Worm (Caenorhabditis elegans) whole organism, dauer: ENCODE measurements around the gene Y59A8B.25.
"Not testable (repeated sequence)": the region's sequence is repeated elsewhere in the genome, so short reads cannot be mapped to it uniquely, and the experiment has no call there.

ENCODE experiments used
- unc-62 ChIP-seq: sonication (generic microtip); optimal IDR thresholded peaks from 2 replicates; lab custom pipeline; 2017; ENCODE audit warnings: missing biosample characterization, missing genetic modification reagents, missing genetic modification characterization

Gene Y59A8B.25

DNA sequence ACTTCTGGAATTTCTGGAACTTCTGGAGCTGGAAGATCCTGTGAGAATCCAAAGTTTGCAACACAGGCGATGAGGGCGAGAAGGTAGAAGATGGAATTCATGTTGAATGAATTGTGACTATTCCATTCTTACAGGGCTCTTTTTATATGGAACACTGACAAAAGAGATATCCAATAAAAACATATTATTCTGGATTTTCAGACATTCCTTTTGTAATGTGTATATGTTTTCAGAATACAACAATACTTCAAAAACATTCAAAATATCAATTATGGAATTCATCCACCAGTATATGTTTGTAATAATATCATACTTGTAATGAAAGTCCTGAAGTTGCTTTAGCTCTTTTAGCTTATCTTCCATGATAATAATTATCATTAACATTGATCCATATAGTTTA is 44.5 kb downstream of the Y59A8B.25 start, which contains the start of gene Y59A8B.26:
Gene Y59A8B.26 (minus strand): TSS at position 101 of the 400 bp plus-strand sequence.
- TF ChIP-seq unc-62 (GFP tag; lab: Kevin White, UChicago) = not testable (repeated sequence)

- TF ChIP-seq unc-62 (GFP tag; lab: Kevin White, UChicago) = no peak
Measured at ce11 chrV:18008680-18009079, 46.5 kb downstream of the Y59A8B.25 start.

DNA sequence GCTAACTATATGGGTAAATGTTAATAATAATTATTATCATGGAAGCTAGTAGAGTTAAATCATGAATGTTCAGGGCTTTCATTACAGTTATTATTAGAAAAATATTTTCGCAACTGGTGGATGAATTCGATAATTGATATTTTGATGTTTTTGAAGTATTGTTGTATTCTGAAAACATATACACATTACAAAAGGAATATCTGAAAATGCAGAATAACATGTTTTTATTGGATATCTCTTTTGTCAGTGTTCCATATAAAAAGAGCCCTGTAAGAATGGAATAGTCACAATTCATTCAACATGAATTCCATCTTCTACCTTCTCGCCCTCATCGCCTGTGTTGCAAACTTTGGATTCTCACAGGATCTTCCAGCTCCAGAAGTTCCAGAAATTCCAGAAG is 48.3 kb downstream of the Y59A8B.25 start, which contains the start of gene Y59A8B.19:
Gene Y59A8B.19 (plus strand): TSS at position 301 of the 400 bp plus-strand sequence.
- not testable (repeated sequence) for TF ChIP-seq unc-62 (GFP tag; lab: Kevin White, UChicago)

- TF ChIP-seq unc-62 (GFP tag; lab: Kevin White, UChicago) = no peak
Measured at ce11 chrV:18003876-18004275, 51.3 kb downstream of the Y59A8B.25 start.
